Worm (Caenorhabditis elegans): ENCODE measurements around the gene ceh-40.

ceh-40 gene

ce11 chrX:12288254-12288653, 32.3 kb downstream of the ceh-40 start, which contains the start of gene C04B4.5:
Gene C04B4.5 (minus strand): TSS chrX:12288354.
- TF ChIP-seq elt-1 (tag; optimal IDR thresholded peaks at IDR 0.05; ENCODE audit: borderline replicate concordance, insufficient read depth) (no peak), nhr-28 (tag; optimal IDR thresholded peaks at IDR 0.05) (no peak), elt-3 (tag; optimal IDR thresholded peaks at IDR 0.05) (no peak), ceh-39 (tag; optimal IDR thresholded peaks at IDR 0.05) (no peak), mls-2 (tag; optimal IDR thresholded peaks at IDR 0.05) (no peak), ham-2 (GFP tag; optimal IDR thresholded peaks at IDR 0.05) (no peak), lsy-2 (tag; optimal IDR thresholded peaks at IDR 0.05) (no peak), zip-8 (tag; optimal IDR thresholded peaks at IDR 0.05) (no peak), nhr-2 (tag; optimal IDR thresholded peaks at IDR 0.05) (no peak)

- no peak for TF ChIP-seq unc-120 (tag; optimal IDR thresholded peaks at IDR 0.05; ENCODE audit: poor library complexity, severe bottlenecking)
- TF ChIP-seq flh-1 (GFP tag; optimal IDR thresholded peaks at IDR 0.05), result no peak
- no peak for TF ChIP-seq nhr-237 (tag; optimal IDR thresholded peaks at IDR 0.05)
- TF ChIP-seq tbx-8 (GFP tag; optimal IDR thresholded peaks at IDR 0.05), result no peak
- no peak for TF ChIP-seq zip-8 (tag; optimal IDR thresholded peaks at IDR 0.05)
- TF ChIP-seq lin-13 (tag; optimal IDR thresholded peaks at IDR 0.05), result no peak
- TF ChIP-seq ceh-83 (GFP tag; optimal IDR thresholded peaks at IDR 0.05), result no peak
- TF ChIP-seq pha-4 (tag; optimal IDR thresholded peaks at IDR 0.05), result no peak
- no peak for TF ChIP-seq ces-1 (GFP tag; optimal IDR thresholded peaks at IDR 0.05)
- no peak for TF ChIP-seq drap-1 (GFP tag; optimal IDR thresholded peaks at IDR 0.05)
- TF ChIP-seq sptf-1 (tag; optimal IDR thresholded peaks at IDR 0.05), result no peak
- no peak for TF ChIP-seq sem-2 (GFP tag; optimal IDR thresholded peaks at IDR 0.05)
Measured at ce11 chrX:12285496-12285895, 35.1 kb downstream of the ceh-40 start, which contains the start of gene lips-2. Gene lips-2 (plus strand): TSS chrX:12285796.

ce11 chrX:12284161-12284560, 36.4 kb downstream of the ceh-40 start:
- no peak for TF ChIP-seq bed-3 (GFP tag; optimal IDR thresholded peaks at IDR 0.05)
- no peak for TF ChIP-seq nhr-76 (tag; optimal IDR thresholded peaks at IDR 0.05)
- no peak for TF ChIP-seq hlh-1 (tag; optimal IDR thresholded peaks at IDR 0.05)
- TF ChIP-seq elt-1 (tag; optimal IDR thresholded peaks at IDR 0.05; ENCODE audit: borderline replicate concordance, insufficient read depth), result no peak
- TF ChIP-seq ceh-83 (GFP tag; optimal IDR thresholded peaks at IDR 0.05), result no peak
- no peak for TF ChIP-seq unc-62 (GFP tag; optimal IDR thresholded peaks at IDR 0.05)
- TF ChIP-seq nhr-2 (tag; optimal IDR thresholded peaks at IDR 0.05), result no peak
- TF ChIP-seq M03D4.4 (tag; optimal IDR thresholded peaks at IDR 0.05), result no peak
- TF ChIP-seq nhr-12 (tag; optimal IDR thresholded peaks at IDR 0.05), result no peak
- TF ChIP-seq unc-39 (tag; optimal IDR thresholded peaks at IDR 0.05), result no peak
- no peak for TF ChIP-seq ceh-43 (GFP tag; optimal IDR thresholded peaks at IDR 0.05)
- no peak for TF ChIP-seq blmp-1 (tag; optimal IDR thresholded peaks at IDR 0.05)
- no peak for TF ChIP-seq flh-1 (GFP tag; optimal IDR thresholded peaks at IDR 0.05)
- TF ChIP-seq nhr-237 (tag; optimal IDR thresholded peaks at IDR 0.05), result no peak
- no peak for TF ChIP-seq lin-32 (GFP tag; optimal IDR thresholded peaks at IDR 0.05)
- TF ChIP-seq snpc-4 (tag; optimal IDR thresholded peaks at IDR 0.05), result no peak
- no peak for TF ChIP-seq lin-13 (tag; optimal IDR thresholded peaks at IDR 0.05)
- no peak for TF ChIP-seq ces-1 (GFP tag; optimal IDR thresholded peaks at IDR 0.05)
- no peak for TF ChIP-seq unc-120 (tag; optimal IDR thresholded peaks at IDR 0.05; ENCODE audit: poor library complexity, severe bottlenecking)
- no peak for TF ChIP-seq drap-1 (GFP tag; optimal IDR thresholded peaks at IDR 0.05)

DNA sequence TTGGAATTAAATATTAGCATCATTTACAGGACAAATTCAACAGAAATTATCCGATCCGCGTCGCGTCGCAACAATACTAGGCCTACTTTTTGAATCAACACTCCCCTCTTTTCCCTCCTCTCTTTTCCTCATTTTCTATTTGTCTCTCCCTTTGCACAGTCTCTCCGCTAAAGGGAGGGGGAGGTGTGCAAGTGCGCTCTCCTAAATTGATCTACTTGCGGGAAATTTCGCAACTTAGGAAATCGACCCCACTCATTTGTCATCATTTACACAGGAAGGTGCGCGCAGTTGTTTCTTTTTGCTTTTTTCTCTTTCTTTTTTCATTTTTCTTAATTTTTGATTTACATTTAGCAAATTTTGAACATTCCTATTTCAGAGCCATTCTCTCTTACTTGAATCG, 37.7 kb downstream of the ceh-40 start, which contains the start of gene C04B4.2:
Gene C04B4.2, plus strand, starts transcription at position 371 of the 400 bp plus-strand sequence.
- TF ChIP-seq tbx-8 (GFP tag; optimal IDR thresholded peaks at IDR 0.05), result no peak
- TF ChIP-seq bed-3 (GFP tag; optimal IDR thresholded peaks at IDR 0.05), result no peak
- TF ChIP-seq pha-4 (tag; optimal IDR thresholded peaks at IDR 0.05), result no peak
- TF ChIP-seq lin-13 (tag; optimal IDR thresholded peaks at IDR 0.05), result no peak
- TF ChIP-seq mab-5 (tag; optimal IDR thresholded peaks at IDR 0.05), result no peak
- no peak for TF ChIP-seq blmp-1 (tag; optimal IDR thresholded peaks at IDR 0.05)
- no peak for TF ChIP-seq nhr-12 (tag; optimal IDR thresholded peaks at IDR 0.05)
- TF ChIP-seq hlh-1 (tag; optimal IDR thresholded peaks at IDR 0.05), result no peak
- no peak for TF ChIP-seq mep-1 (tag; optimal IDR thresholded peaks at IDR 0.05)
- TF ChIP-seq cnd-1 (tag; optimal IDR thresholded peaks at IDR 0.05), result no peak
- TF ChIP-seq lsy-2 (tag; optimal IDR thresholded peaks at IDR 0.05), result no peak
- no peak for TF ChIP-seq ceh-39 (tag; optimal IDR thresholded peaks at IDR 0.05)
- no peak for TF ChIP-seq snpc-4 (tag; optimal IDR thresholded peaks at IDR 0.05)
- TF ChIP-seq unc-39 (tag; optimal IDR thresholded peaks at IDR 0.05), result no peak
- no peak for TF ChIP-seq ceh-43 (GFP tag; optimal IDR thresholded peaks at IDR 0.05)
